Worm (Caenorhabditis elegans) whole organism, L1 larva: ENCODE data around the gene C32D5.14.

Experiments used
- C04F5.9 ChIP-seq: sonication (generic microtip); optimal IDR thresholded peaks from 2 replicates; lab custom pipeline; 2016; ENCODE audit warnings: missing genetic modification characterization, missing compliant biosample characterization
- C16A3.4 ChIP-seq: fragments of 150-350 bp; optimal IDR thresholded peaks from 2 replicates; lab custom pipeline; 2014; ENCODE audit warnings: missing biosample characterization, missing genetic modification characterization
- aha-1 ChIP-seq: fragments of 150-350 bp; optimal IDR thresholded peaks from 2 replicates; lab custom pipeline; 2014; ENCODE audit warnings: missing biosample characterization, missing genetic modification characterization
- aly-2 ChIP-seq: fragments of 150-350 bp; optimal IDR thresholded peaks from 2 replicates; lab custom pipeline; 2014; ENCODE audit warnings: missing biosample characterization, missing genetic modification characterization
- ama-1 ChIP-seq: fragments of 150-350 bp; optimal IDR thresholded peaks from 2 replicates; lab custom pipeline; 2014
- blmp-1 ChIP-seq: fragments of 150-350 bp; optimal IDR thresholded peaks from 2 replicates; lab custom pipeline; 2014; ENCODE audit warnings: missing biosample characterization, missing genetic modification characterization
- ceh-82 ChIP-seq, 3 experiments: fragments of 150-350 bp in 1 of 3; sonication (generic microtip) in 2 of 3; optimal IDR thresholded peaks; 2 replicates each; lab custom pipeline; 2014 to 2017; ENCODE audit warnings: missing biosample characterization in 3 of 3, missing genetic modification characterization in 3 of 3
- ceh-88 ChIP-seq: fragments of 200-800 bp; sonication (Bioruptor generic); IDR thresholded peaks from 2 replicates; pipeline ENCODE4 v1.3.6; 2022; ENCODE audit warnings: missing genetic modification characterization, missing compliant biosample characterization
- dpl-1 ChIP-seq, 3 experiments: fragments of 150-350 bp in 2 of 3; sonication (generic microtip) in 1 of 3; optimal IDR thresholded peaks; 2 replicates each; lab custom pipeline; 2014 to 2017; ENCODE audit warnings: missing biosample characterization in 3 of 3, missing genetic modification characterization in 3 of 3, missing genetic modification reagents in 3 of 3
- dsc-1 ChIP-seq: sonication (generic microtip); optimal IDR thresholded peaks from 2 replicates; lab custom pipeline; 2016; ENCODE audit warnings: mild to moderate bottlenecking, missing genetic modification characterization, missing compliant biosample characterization
- efl-3 ChIP-seq: fragments of 200-800 bp; sonication (Bioruptor generic); optimal IDR thresholded peaks from 2 replicates; lab custom pipeline; 2018; ENCODE audit warnings: mild to moderate bottlenecking, missing genetic modification characterization, missing compliant biosample characterization
- egl-27 ChIP-seq, 2 experiments: fragments of 150-350 bp in 1 of 2; sonication (generic microtip); optimal IDR thresholded peaks; 3 replicates each; lab custom pipeline; 2017 to 2018; ENCODE audit warnings: missing biosample characterization in 2 of 2, missing genetic modification characterization in 2 of 2, missing genetic modification reagents in 2 of 2
- elt-2 ChIP-seq: sonication (generic microtip); optimal IDR thresholded peaks from 2 replicates; lab custom pipeline; 2016; ENCODE audit warnings: missing genetic modification characterization, mild to moderate bottlenecking, inconsistent platforms, missing compliant biosample characterization, missing genetic modification reagents
- elt-3 ChIP-seq, 6 experiments: fragments of 150-350 bp in 1 of 6; sonication (generic microtip); optimal IDR thresholded peaks; 2 replicates each; lab custom pipeline; 2017 to 2018; ENCODE audit warnings: missing biosample characterization in 6 of 6, missing genetic modification characterization in 6 of 6, inconsistent platforms in 1 of 6
- fkh-4 ChIP-seq: sonication (generic microtip); optimal IDR thresholded peaks from 2 replicates; lab custom pipeline; 2016; ENCODE audit warnings: missing compliant biosample characterization, missing genetic modification characterization, borderline replicate concordance
- irx-1 ChIP-seq: sonication (generic microtip); optimal IDR thresholded peaks from 2 replicates; lab custom pipeline; 2016; ENCODE audit warnings: missing genetic modification characterization, missing compliant biosample characterization
- isw-1 ChIP-seq: fragments of 200-800 bp; sonication (Bioruptor generic); IDR thresholded peaks from 2 replicates; pipeline ENCODE4 v1.3.6; 2022; ENCODE audit warnings: missing genetic modification characterization, missing compliant biosample characterization
- jun-1 ChIP-seq: fragments of 150-350 bp; optimal IDR thresholded peaks from 2 replicates; lab custom pipeline; 2014; ENCODE audit warnings: missing biosample characterization, missing genetic modification reagents, missing genetic modification characterization
- lin-13 ChIP-seq: fragments of 150-350 bp; optimal IDR thresholded peaks from 2 replicates; lab custom pipeline; 2014; ENCODE audit warnings: missing biosample characterization, missing genetic modification reagents, missing genetic modification characterization
- lin-14 ChIP-seq: fragments of 200-800 bp; sonication (Bioruptor generic); optimal IDR thresholded peaks from 2 replicates; lab custom pipeline; 2018; ENCODE audit warnings: mild to moderate bottlenecking, missing genetic modification characterization, moderate library complexity, missing compliant biosample characterization
- lin-15B ChIP-seq: fragments of 150-350 bp; sonication (generic microtip); optimal IDR thresholded peaks from 3 replicates; lab custom pipeline; 2014; ENCODE audit warnings: missing biosample characterization, missing genetic modification characterization
- lin-35 ChIP-seq, 2 experiments: fragments of 150-350 bp; optimal IDR thresholded peaks; 2 replicates each; lab custom pipeline; 2014; ENCODE audit warnings: missing biosample characterization in 2 of 2, missing genetic modification characterization in 2 of 2, missing genetic modification reagents in 2 of 2
- lir-3 ChIP-seq: sonication (generic microtip); optimal IDR thresholded peaks from 2 replicates; lab custom pipeline; 2016; ENCODE audit warnings: mild to moderate bottlenecking, missing genetic modification characterization, moderate library complexity, missing compliant biosample characterization; ENCODE audit not compliant: poor library complexity
- lsy-2 ChIP-seq, 2 experiments: fragments of 150-350 bp; optimal IDR thresholded peaks; 2 replicates each; lab custom pipeline; 2014; ENCODE audit warnings: missing biosample characterization in 2 of 2, missing genetic modification characterization in 2 of 2
- mab-9 ChIP-seq: fragments of 200-800 bp; sonication (Bioruptor generic); IDR thresholded peaks from 2 replicates; pipeline ENCODE4 v1.3.6; 2022; ENCODE audit warnings: missing genetic modification reagents, missing genetic modification characterization, missing compliant biosample characterization
- mdl-1 ChIP-seq, 2 experiments: fragments of 150-350 bp; optimal IDR thresholded peaks; 2 replicates each; lab custom pipeline; 2014 to 2017; ENCODE audit warnings: missing biosample characterization in 2 of 2, missing genetic modification characterization in 2 of 2, inconsistent platforms in 1 of 2
- mef-2 ChIP-seq: fragments of 150-350 bp; optimal IDR thresholded peaks from 2 replicates; lab custom pipeline; 2014; ENCODE audit warnings: missing biosample characterization, missing genetic modification characterization
- nhr-11 ChIP-seq: fragments of 150-350 bp; optimal IDR thresholded peaks from 2 replicates; lab custom pipeline; 2014; ENCODE audit warnings: missing biosample characterization, missing genetic modification characterization
- nhr-19 ChIP-seq: fragments of 200-800 bp; sonication (Bioruptor generic); conservative IDR thresholded peaks from 2 replicates; pipeline ENCODE4 v1.3.6; 2022; ENCODE audit warnings: missing genetic modification characterization, missing compliant biosample characterization
- nhr-20 ChIP-seq: sonication (generic microtip); optimal IDR thresholded peaks from 2 replicates; lab custom pipeline; 2016; ENCODE audit warnings: mild to moderate bottlenecking, missing genetic modification characterization, missing compliant biosample characterization
- nhr-237 ChIP-seq: fragments of 150-350 bp; optimal IDR thresholded peaks from 2 replicates; lab custom pipeline; 2014; ENCODE audit warnings: missing biosample characterization, missing genetic modification characterization
- nhr-28 ChIP-seq: fragments of 150-350 bp; optimal IDR thresholded peaks from 2 replicates; lab custom pipeline; 2014; ENCODE audit warnings: missing biosample characterization, missing genetic modification characterization
- nhr-76 ChIP-seq: sonication (generic microtip); optimal IDR thresholded peaks from 2 replicates; lab custom pipeline; 2017; ENCODE audit warnings: missing biosample characterization, missing genetic modification characterization
- nhr-77 ChIP-seq: fragments of 150-350 bp; optimal IDR thresholded peaks from 2 replicates; lab custom pipeline; 2014; ENCODE audit warnings: missing biosample characterization, missing genetic modification characterization
- pag-3 ChIP-seq: sonication (generic microtip); optimal IDR thresholded peaks from 2 replicates; lab custom pipeline; 2017; ENCODE audit warnings: missing genetic modification characterization, mild to moderate bottlenecking, missing compliant biosample characterization, antibody characterized with exemption, borderline replicate concordance; ENCODE audit not compliant: insufficient read depth
- pax-3 ChIP-seq: fragments of 200-800 bp; sonication (Bioruptor generic); optimal IDR thresholded peaks from 2 replicates; lab custom pipeline; 2018; ENCODE audit warnings: mild to moderate bottlenecking, missing genetic modification characterization, moderate library complexity, missing compliant biosample characterization
- pqm-1 ChIP-seq: sonication (generic microtip); optimal IDR thresholded peaks from 3 replicates; lab custom pipeline; 2017; ENCODE audit warnings: missing biosample characterization, missing genetic modification characterization
- rnt-1 ChIP-seq: sonication (generic microtip); optimal IDR thresholded peaks from 2 replicates; lab custom pipeline; 2016; ENCODE audit warnings: mild to moderate bottlenecking, missing genetic modification characterization, moderate library complexity, missing compliant biosample characterization
- skn-1 ChIP-seq: fragments of 150-350 bp; optimal IDR thresholded peaks from 2 replicates; lab custom pipeline; 2014; ENCODE audit warnings: missing biosample characterization, missing genetic modification characterization
- snpc-4 ChIP-seq: fragments of 150-350 bp; optimal IDR thresholded peaks from 2 replicates; lab custom pipeline; 2014; ENCODE audit warnings: missing biosample characterization, missing genetic modification characterization
- snu-23 ChIP-seq: sonication (generic microtip); optimal IDR thresholded peaks from 2 replicates; lab custom pipeline; 2016; ENCODE audit warnings: missing genetic modification characterization, missing compliant biosample characterization
- sptf-1 ChIP-seq: fragments of 150-350 bp; optimal IDR thresholded peaks from 2 replicates; lab custom pipeline; 2014; ENCODE audit warnings: missing biosample characterization, missing genetic modification characterization
- swsn-7 ChIP-seq: sonication (generic microtip); optimal IDR thresholded peaks from 2 replicates; lab custom pipeline; 2016; ENCODE audit warnings: missing genetic modification characterization, missing compliant biosample characterization
- tlp-1 ChIP-seq: fragments of 150-350 bp; optimal IDR thresholded peaks from 2 replicates; lab custom pipeline; 2014; ENCODE audit warnings: missing biosample characterization, missing genetic modification characterization
- unc-86 ChIP-seq: sonication (generic microtip); optimal IDR thresholded peaks from 2 replicates; lab custom pipeline; 2016; ENCODE audit warnings: missing genetic modification characterization, missing compliant biosample characterization
- vab-15 ChIP-seq: sonication (generic microtip); optimal IDR thresholded peaks from 2 replicates; lab custom pipeline; 2017; ENCODE audit warnings: missing genotype, mild to moderate bottlenecking, missing genetic modification characterization, missing compliant biosample characterization
- xbp-1 ChIP-seq: sonication (generic microtip); optimal IDR thresholded peaks from 2 replicates; lab custom pipeline; 2016; ENCODE audit warnings: missing genetic modification characterization, missing compliant biosample characterization
- zag-1 ChIP-seq: fragments of 150-350 bp; optimal IDR thresholded peaks from 2 replicates; lab custom pipeline; 2014; ENCODE audit warnings: missing biosample characterization, missing genetic modification characterization
- zip-4 ChIP-seq: fragments of 200-800 bp; sonication (Bioruptor generic); optimal IDR thresholded peaks from 2 replicates; lab custom pipeline; 2018; ENCODE audit warnings: mild to moderate bottlenecking, missing genetic modification characterization, moderate library complexity, missing compliant biosample characterization

The C32D5.14 gene

DNA sequence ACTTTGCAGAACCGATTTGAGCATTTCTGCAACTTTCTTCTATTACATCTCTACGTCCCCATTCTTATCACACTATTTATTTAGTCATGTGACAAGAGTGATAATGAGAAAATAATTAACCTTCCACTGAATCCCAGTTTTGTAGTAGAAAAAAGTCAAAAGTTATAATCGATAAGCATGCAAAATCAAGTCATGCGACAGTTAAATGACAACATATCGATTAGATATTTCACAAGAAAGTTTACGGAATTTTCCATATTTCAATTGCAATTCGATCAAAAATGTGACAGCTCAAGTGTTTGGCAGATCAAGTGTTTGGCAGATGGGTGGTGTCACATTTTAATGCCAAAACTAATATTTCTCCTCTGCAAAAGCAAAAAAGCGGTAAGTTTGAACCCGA, 39.4 kb downstream of the C32D5.14 start (continued):
- TF ChIP-seq lin-14 (GFP tag; lab: Kevin White, UChicago) (no peak), nhr-11 (tag; lab: Kevin White, UChicago) (no peak), unc-86 (no peak), snpc-4 (tag; lab: Kevin White, UChicago) (no peak), nhr-76 (tag; lab: Kevin White, UChicago) (no peak), aha-1 (tag; lab: Kevin White, UChicago) (no peak), zag-1 (no peak), lsy-2 (tag; optimal IDR thresholded peaks at IDR 0.05; lab: Kevin White, UChicago) (no peak), ceh-88 (GFP tag; lab: Robert Waterston, UW) (no peak), aly-2 (tag; lab: Kevin White, UChicago) (no peak), nhr-77 (no peak), egl-27 (tag; optimal IDR thresholded peaks at IDR 0.05; lab: Kevin White, UChicago) (no peak), lir-3 (no peak), jun-1 (tag; lab: Kevin White, UChicago) (no peak), mef-2 (no peak), lin-15B (tag; lab: Kevin White, UChicago) (no peak), C04F5.9 (no peak), nhr-237 (tag; lab: Kevin White, UChicago) (no peak), pqm-1 (no peak), vab-15 (tag; lab: Kevin White, UChicago) (no peak), nhr-20 (tag; lab: Kevin White, UChicago) (no peak), efl-3 (GFP tag; lab: Kevin White, UChicago) (no peak), blmp-1 (tag; lab: Kevin White, UChicago) (no peak), mab-9 (no peak), C16A3.4 (tag; lab: Kevin White, UChicago) (no peak), rnt-1 (no peak)

DNA sequence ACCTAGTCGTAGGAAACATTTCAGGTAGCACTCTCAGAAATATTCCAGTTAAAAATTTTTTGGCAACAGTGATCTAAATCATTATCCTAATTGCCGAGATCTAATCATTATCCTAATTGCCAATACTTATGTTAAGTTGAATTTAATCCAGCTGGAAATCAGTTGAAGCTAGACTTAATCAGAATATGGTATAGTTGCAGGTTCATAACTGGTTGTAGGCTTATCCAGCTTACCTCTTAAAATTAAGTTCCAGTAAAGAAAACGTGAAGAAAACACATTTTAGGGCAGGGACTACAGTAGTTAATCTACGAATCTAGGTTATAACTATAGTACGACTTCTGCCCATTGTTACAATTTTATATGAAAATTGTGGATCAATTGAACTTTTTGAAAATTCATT, 41.4 kb downstream of the C32D5.14 start:
- TF ChIP-seq lin-15B (tag; lab: Kevin White, UChicago) (no peak), ceh-82 (tag; optimal IDR thresholded peaks at IDR 0.05; lab: Kevin White, UChicago) (no peak), elt-2 (tag; lab: Kevin White, UChicago) (no peak)

DNA sequence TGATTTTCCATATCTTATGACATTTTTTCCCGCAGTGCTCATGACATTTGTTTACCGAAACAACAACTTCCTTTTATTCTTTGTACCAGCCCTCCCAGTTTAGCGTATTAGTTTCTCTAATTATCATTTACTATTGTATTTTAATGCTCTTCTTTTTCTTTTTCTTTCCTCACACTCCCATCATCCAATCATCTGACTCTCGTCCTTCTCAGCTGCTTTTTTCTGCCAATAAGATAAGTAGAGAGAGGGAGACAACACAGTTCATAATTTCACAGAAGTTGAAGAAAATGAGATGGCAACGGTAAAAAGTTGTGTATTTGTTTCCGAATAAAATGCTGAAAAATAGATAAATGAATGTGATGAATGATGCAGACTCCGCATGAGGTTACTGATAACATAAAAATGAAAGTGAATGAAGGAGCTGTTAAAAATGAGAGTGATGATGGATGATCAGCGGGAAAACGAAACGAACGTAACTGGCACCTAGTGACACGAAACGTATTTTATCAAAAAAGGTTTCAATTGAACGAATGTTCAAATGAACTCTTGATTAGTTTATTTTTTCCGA, 42.2 kb downstream of the C32D5.14 start:
- TF ChIP-seq xbp-1: no peak
- no peak for TF ChIP-seq mdl-1 (tag; optimal IDR thresholded peaks at IDR 0.05; lab: Kevin White, UChicago)
- TF ChIP-seq nhr-19 (GFP tag; lab: Robert Waterston, UW): no peak
- TF ChIP-seq swsn-7 (tag; lab: Kevin White, UChicago): no peak
- no peak for TF ChIP-seq mab-9
- no peak for TF ChIP-seq snpc-4 (tag; lab: Kevin White, UChicago)
- TF ChIP-seq skn-1 (tag; lab: Kevin White, UChicago): no peak
- peak in 1 of 2 experiments; percentile 56 for TF ChIP-seq lin-35 (GFP tag; optimal IDR thresholded peaks at IDR 0.05; lab: Kevin White, UChicago)
- TF ChIP-seq elt-2 (tag; lab: Kevin White, UChicago): peak; percentile 52
- TF ChIP-seq tlp-1 (tag; lab: Kevin White, UChicago): no peak
- TF ChIP-seq pax-3 (tag; lab: Kevin White, UChicago): no peak
- TF ChIP-seq ceh-88 (GFP tag; lab: Robert Waterston, UW): no peak
- no peak for TF ChIP-seq isw-1 (GFP tag; lab: Robert Waterston, UW)
- TF ChIP-seq dsc-1: no peak
- TF ChIP-seq pag-3 (tag; lab: Kevin White, UChicago): no peak
- no peak for TF ChIP-seq nhr-28
- peak; percentile 0 for TF ChIP-seq nhr-20 (tag; lab: Kevin White, UChicago)
- no peak for TF ChIP-seq zip-4 (GFP tag; lab: Kevin White, UChicago)
- no peak for TF ChIP-seq elt-3 (tag; optimal IDR thresholded peaks at IDR 0.05; lab: Kevin White, UChicago)
- no peak for TF ChIP-seq irx-1
- TF ChIP-seq sptf-1 (tag; lab: Kevin White, UChicago): no peak
- no peak for TF ChIP-seq lin-13 (GFP tag; lab: Kevin White, UChicago)
- TF ChIP-seq lsy-2 (tag; optimal IDR thresholded peaks at IDR 0.05; lab: Kevin White, UChicago): no peak
- no peak for TF ChIP-seq fkh-4
- no peak for TF ChIP-seq egl-27 (tag; optimal IDR thresholded peaks at IDR 0.05; lab: Kevin White, UChicago)
- peak; percentile 33 for TF ChIP-seq blmp-1 (tag; lab: Kevin White, UChicago)
- no peak for TF ChIP-seq ama-1 (lab: Kevin White, UChicago)
- no peak for TF ChIP-seq snu-23 (GFP tag; lab: Kevin White, UChicago)
- no peak for TF ChIP-seq nhr-77
- no peak for TF ChIP-seq jun-1 (tag; lab: Kevin White, UChicago)
- TF ChIP-seq nhr-11 (tag; lab: Kevin White, UChicago): no peak
- no peak for TF ChIP-seq dpl-1 (GFP tag; optimal IDR thresholded peaks at IDR 0.05; lab: Kevin White, UChicago)
- TF ChIP-seq lin-15B (tag; lab: Kevin White, UChicago): no peak
